Worm (Caenorhabditis elegans): ENCODE measurements around the gene F08G2.7.

DNA sequence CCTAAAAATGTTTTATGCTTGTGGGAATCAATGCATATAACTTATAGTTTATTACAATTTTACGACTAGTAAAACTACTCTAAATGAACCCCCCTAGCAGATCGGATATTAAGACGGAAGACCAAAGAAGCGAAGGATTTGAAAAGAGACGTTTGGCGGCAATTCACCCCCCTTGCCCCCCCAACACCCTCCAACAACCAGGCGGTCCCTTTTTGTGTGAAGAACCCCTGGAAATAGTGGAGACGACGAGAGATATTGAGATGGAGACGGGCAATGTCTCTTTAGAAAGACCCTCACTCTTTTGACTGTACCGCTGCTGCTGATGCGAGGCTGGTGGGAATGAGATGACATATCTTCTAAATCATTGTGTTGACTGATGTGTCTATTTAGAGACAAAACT lies 6.4 kb upstream of the F08G2.7 start:
- no peak for TF ChIP-seq snpc-4 (tag; optimal IDR thresholded peaks at IDR 0.05)
- no peak for TF ChIP-seq jun-1 (tag; optimal IDR thresholded peaks at IDR 0.05)
- peak; percentile 82 for TF ChIP-seq hmg-11 (tag; optimal IDR thresholded peaks at IDR 0.05)
- TF ChIP-seq ztf-11 (tag; optimal IDR thresholded peaks at IDR 0.05) = no peak
- TF ChIP-seq aly-2 (tag; optimal IDR thresholded peaks at IDR 0.05) = no peak
- TF ChIP-seq nhr-28 (tag; optimal IDR thresholded peaks at IDR 0.05) = no peak
- no peak for TF ChIP-seq zag-1 (tag; optimal IDR thresholded peaks at IDR 0.05)
- no peak for TF ChIP-seq ztf-4 (tag; optimal IDR thresholded peaks at IDR 0.05)
